Worm (Caenorhabditis elegans) whole organism, young adult: ENCODE measurements around the gene C14B9.10.

Experiments used
- B0261.1 ChIP-seq: sonication (generic microtip); optimal IDR thresholded peaks from 2 replicates; lab custom pipeline; 2016; ENCODE audit warnings: mild to moderate bottlenecking, missing genetic modification characterization, moderate library complexity, missing compliant biosample characterization
- B0336.3 ChIP-seq: fragments of 200-800 bp; sonication (Bioruptor generic); IDR thresholded peaks from 2 replicates; pipeline ENCODE4 v1.3.6; 2022; ENCODE audit warnings: missing genetic modification characterization, missing compliant biosample characterization
- F22D6.2 ChIP-seq: sonication (generic microtip); optimal IDR thresholded peaks from 2 replicates; lab custom pipeline; 2016; ENCODE audit warnings: mild to moderate bottlenecking, missing genetic modification characterization, missing compliant biosample characterization
- F39B2.1 ChIP-seq: fragments of 200-800 bp; sonication (Bioruptor generic); IDR thresholded peaks from 2 replicates; pipeline ENCODE4 v1.3.6; 2022; ENCODE audit warnings: missing genetic modification reagents, missing genetic modification characterization, missing compliant biosample characterization
- F49E8.2 ChIP-seq: sonication (generic microtip); optimal IDR thresholded peaks from 3 replicates; lab custom pipeline; 2017; ENCODE audit warnings: missing genetic modification characterization, mild to moderate bottlenecking, missing compliant biosample characterization, antibody characterized with exemption, moderate library complexity; ENCODE audit not compliant: insufficient read depth
- F52B5.7 ChIP-seq: sonication (generic microtip); optimal IDR thresholded peaks from 2 replicates; lab custom pipeline; 2016; ENCODE audit warnings: mild to moderate bottlenecking, missing genetic modification characterization, missing compliant biosample characterization
- K11D2.4 ChIP-seq: fragments of 200-800 bp; sonication (Bioruptor generic); IDR thresholded peaks from 2 replicates; pipeline ENCODE4 v1.3.6; 2022; ENCODE audit warnings: missing genetic modification reagents, missing genetic modification characterization, missing compliant biosample characterization
- Y56A3A.18 ChIP-seq: fragments of 200-800 bp; sonication (Bioruptor generic); IDR thresholded peaks from 2 replicates; pipeline ENCODE4 v1.3.6; 2022; ENCODE audit warnings: missing genetic modification reagents, missing genetic modification characterization, missing compliant biosample characterization
- Y79H2A.3 ChIP-seq: fragments of 200-800 bp; sonication (Bioruptor generic); conservative IDR thresholded peaks from 2 replicates; pipeline ENCODE4 v1.3.6; 2022; ENCODE audit warnings: missing genetic modification reagents, missing genetic modification characterization, missing compliant biosample characterization
- Y95B8A.8 ChIP-seq: fragments of 200-800 bp; sonication (Bioruptor generic); IDR thresholded peaks from 2 replicates; pipeline ENCODE4 v1.3.6; 2022; ENCODE audit warnings: missing genetic modification reagents, missing genetic modification characterization, missing compliant biosample characterization
- ama-1 ChIP-seq, 3 experiments: fragments of 150-350 bp in 1 of 3; sonication (generic microtip) in 2 of 3; optimal IDR thresholded peaks; 2 replicates each; lab custom pipeline; 2014 to 2018; ENCODE audit warnings: missing biosample characterization in 2 of 3, missing genetic modification characterization in 2 of 3, missing genetic modification reagents in 2 of 3
- aptf-2 ChIP-seq: fragments of 200-800 bp; sonication (Bioruptor generic); conservative IDR thresholded peaks from 2 replicates; pipeline ENCODE4 v1.3.6; 2022; ENCODE audit warnings: missing genetic modification reagents, missing genetic modification characterization, missing compliant biosample characterization
- atf-7 ChIP-seq: sonication (generic microtip); optimal IDR thresholded peaks from 2 replicates; lab custom pipeline; 2017; ENCODE audit warnings: mild to moderate bottlenecking, missing genetic modification characterization, missing compliant biosample characterization
- attf-3 ChIP-seq: fragments of 200-800 bp; sonication (Bioruptor generic); conservative IDR thresholded peaks from 2 replicates; pipeline ENCODE4 v1.3.6; 2022; ENCODE audit warnings: missing genetic modification reagents, missing genetic modification characterization, missing compliant biosample characterization
- attf-5 ChIP-seq: fragments of 200-800 bp; sonication (Bioruptor generic); optimal IDR thresholded peaks from 2 replicates; lab custom pipeline; 2018; ENCODE audit warnings: mild to moderate bottlenecking, missing genetic modification characterization, missing compliant biosample characterization
- attf-6 ChIP-seq: fragments of 200-800 bp; sonication (Bioruptor generic); IDR thresholded peaks from 2 replicates; pipeline ENCODE4 v1.3.6; 2022; ENCODE audit warnings: missing genetic modification reagents, missing genetic modification characterization, missing compliant biosample characterization
- ccch-3 ChIP-seq: fragments of 200-800 bp; sonication (Bioruptor generic); optimal IDR thresholded peaks from 2 replicates; lab custom pipeline; 2018; ENCODE audit warnings: mild to moderate bottlenecking, missing genetic modification characterization, missing compliant biosample characterization
- ceh-27 ChIP-seq: fragments of 200-800 bp; sonication (Bioruptor generic); optimal IDR thresholded peaks from 2 replicates; lab custom pipeline; 2018; ENCODE audit warnings: mild to moderate bottlenecking, missing genetic modification characterization, moderate library complexity, missing compliant biosample characterization
- ceh-40 ChIP-seq: fragments of 200-800 bp; sonication (Bioruptor generic); IDR thresholded peaks from 2 replicates; pipeline ENCODE4 v1.3.6; 2022; ENCODE audit warnings: missing genetic modification characterization, missing compliant biosample characterization
- die-1 ChIP-seq: sonication (generic microtip); optimal IDR thresholded peaks from 2 replicates; lab custom pipeline; 2016; ENCODE audit warnings: missing genotype, mild to moderate bottlenecking, missing genetic modification characterization, missing compliant biosample characterization
- egl-18 ChIP-seq: fragments of 200-800 bp; sonication (Bioruptor generic); IDR thresholded peaks from 2 replicates; pipeline ENCODE4 v1.3.6; 2022; ENCODE audit warnings: missing genetic modification reagents, missing genetic modification characterization, missing compliant biosample characterization
- ekl-4 ChIP-seq: fragments of 200-800 bp; sonication (Bioruptor generic); IDR thresholded peaks from 2 replicates; pipeline ENCODE4 v1.3.6; 2022; ENCODE audit warnings: missing genetic modification reagents, missing genetic modification characterization, missing compliant biosample characterization
- him-1 ChIP-seq: sonication (generic microtip); optimal IDR thresholded peaks from 2 replicates; lab custom pipeline; 2016; ENCODE audit warnings: missing genotype, missing genetic modification reagents, missing genetic modification characterization, missing compliant biosample characterization
- hlh-26 ChIP-seq: fragments of 200-800 bp; sonication (Bioruptor generic); conservative IDR thresholded peaks from 2 replicates; pipeline ENCODE4 v1.3.6; 2022; ENCODE audit warnings: missing genetic modification reagents, missing genetic modification characterization, missing compliant biosample characterization
- hmg-20 ChIP-seq: fragments of 200-800 bp; sonication (Bioruptor generic); IDR thresholded peaks from 2 replicates; pipeline ENCODE4 v1.3.6; 2022; ENCODE audit warnings: missing genetic modification reagents, missing genetic modification characterization, missing compliant biosample characterization
- hsf-1 ChIP-seq: fragments of 200-800 bp; sonication (Bioruptor generic); IDR thresholded peaks from 2 replicates; pipeline ENCODE4 v1.3.6; 2022; ENCODE audit warnings: missing genetic modification reagents, missing genetic modification characterization, missing compliant biosample characterization
- lag-1 ChIP-seq: fragments of 200-800 bp; sonication (Bioruptor generic); IDR thresholded peaks from 2 replicates; pipeline ENCODE4 v1.3.6; 2022; ENCODE audit warnings: missing genetic modification reagents, missing genetic modification characterization, missing compliant biosample characterization
- let-607 ChIP-seq, 2 experiments: fragments of 200-800 bp in 1 of 2; sonication (Bioruptor generic) in 1 of 2; sonication (generic microtip) in 1 of 2; optimal IDR thresholded peaks; 2 replicates each; lab custom pipeline; 2016 to 2018; ENCODE audit warnings: mild to moderate bottlenecking in 2 of 2, missing compliant biosample characterization in 2 of 2, missing genetic modification characterization in 2 of 2, moderate library complexity in 2 of 2, missing genotype in 1 of 2
- lin-54 ChIP-seq: fragments of 200-800 bp; sonication (Bioruptor generic); optimal IDR thresholded peaks from 2 replicates; lab custom pipeline; 2018; ENCODE audit warnings: mild to moderate bottlenecking, missing genetic modification characterization, missing compliant biosample characterization
- lsy-27 ChIP-seq: sonication (generic microtip); optimal IDR thresholded peaks from 2 replicates; lab custom pipeline; 2017; ENCODE audit warnings: missing genetic modification characterization, mild to moderate bottlenecking, missing compliant biosample characterization, antibody characterized with exemption, missing genotype, borderline replicate concordance; ENCODE audit not compliant: insufficient read depth
- madf-3 ChIP-seq: fragments of 200-800 bp; sonication (Bioruptor generic); IDR thresholded peaks from 2 replicates; pipeline ENCODE4 v1.3.6; 2022; ENCODE audit warnings: missing genetic modification reagents, missing genetic modification characterization, missing compliant biosample characterization
- mel-28 ChIP-seq: sonication (generic microtip); optimal IDR thresholded peaks from 2 replicates; lab custom pipeline; 2016; ENCODE audit warnings: borderline replicate concordance, mild to moderate bottlenecking, missing genetic modification characterization, missing compliant biosample characterization
- mxl-1 ChIP-seq: sonication (generic microtip); optimal IDR thresholded peaks from 2 replicates; lab custom pipeline; 2016; ENCODE audit warnings: missing genetic modification characterization, missing compliant biosample characterization
- nfya-1 ChIP-seq: sonication (generic microtip); optimal IDR thresholded peaks from 2 replicates; lab custom pipeline; 2017; ENCODE audit warnings: antibody characterized with exemption, missing compliant biosample characterization, missing genetic modification characterization, borderline replicate concordance; ENCODE audit not compliant: insufficient read depth
- nfyb-1 ChIP-seq: fragments of 200-800 bp; sonication (Bioruptor generic); IDR thresholded peaks from 2 replicates; pipeline ENCODE4 v1.3.6; 2022; ENCODE audit warnings: missing genetic modification reagents, missing genetic modification characterization, missing compliant biosample characterization
- nhr-120 ChIP-seq: fragments of 200-800 bp; sonication (Bioruptor generic); IDR thresholded peaks from 2 replicates; pipeline ENCODE4 v1.3.6; 2022; ENCODE audit warnings: missing genetic modification characterization, missing compliant biosample characterization
- nhr-27 ChIP-seq: fragments of 200-800 bp; sonication (Bioruptor generic); optimal IDR thresholded peaks from 2 replicates; lab custom pipeline; 2018; ENCODE audit warnings: mild to moderate bottlenecking, missing genetic modification characterization, moderate library complexity, missing compliant biosample characterization
- nhr-80 ChIP-seq: sonication (generic microtip); optimal IDR thresholded peaks from 2 replicates; lab custom pipeline; 2016; ENCODE audit warnings: missing genetic modification characterization, missing compliant biosample characterization
- nhr-90 ChIP-seq: sonication (generic microtip); optimal IDR thresholded peaks from 2 replicates; lab custom pipeline; 2016; ENCODE audit warnings: missing genotype, mild to moderate bottlenecking, missing genetic modification characterization, missing compliant biosample characterization
- pbrm-1 ChIP-seq: fragments of 200-800 bp; sonication (Bioruptor generic); IDR thresholded peaks from 2 replicates; pipeline ENCODE4 v1.3.6; 2022; ENCODE audit warnings: missing genetic modification reagents, missing genetic modification characterization, missing compliant biosample characterization
- pha-4 ChIP-seq: fragments of 150-350 bp; sonication (generic microtip); optimal IDR thresholded peaks from 2 replicates; lab custom pipeline; 2014; ENCODE audit warnings: missing biosample characterization, missing genetic modification reagents, missing genetic modification characterization
- repo-1 ChIP-seq: sonication (generic microtip); optimal IDR thresholded peaks from 2 replicates; lab custom pipeline; 2017; ENCODE audit warnings: mild to moderate bottlenecking, missing genetic modification characterization, missing compliant biosample characterization
- snpc-4 ChIP-seq, 5 experiments: fragments of 150-350 bp in 1 of 5; sonication (generic microtip) in 4 of 5; optimal IDR thresholded peaks; 2 replicates each; lab custom pipeline; 2014 to 2018; ENCODE audit warnings: missing genetic modification characterization in 5 of 5, missing biosample characterization in 3 of 5, antibody characterized with exemption in 2 of 5, mild to moderate bottlenecking in 2 of 5, missing compliant biosample characterization in 2 of 5, missing genotype in 2 of 5, moderate library complexity in 2 of 5, missing genetic modification reagents in 1 of 5
- sptf-2 ChIP-seq: fragments of 200-800 bp; sonication (Bioruptor generic); optimal IDR thresholded peaks from 2 replicates; lab custom pipeline; 2018; ENCODE audit warnings: mild to moderate bottlenecking, missing genetic modification characterization, missing compliant biosample characterization
- ztf-22 ChIP-seq: fragments of 200-800 bp; sonication (Bioruptor generic); optimal IDR thresholded peaks from 2 replicates; lab custom pipeline; 2018; ENCODE audit warnings: mild to moderate bottlenecking, missing genetic modification characterization, moderate library complexity, missing compliant biosample characterization
- ztf-25 ChIP-seq: fragments of 200-800 bp; sonication (Bioruptor generic); IDR thresholded peaks from 2 replicates; pipeline ENCODE4 v1.3.6; 2022; ENCODE audit warnings: missing genetic modification reagents, missing genetic modification characterization, missing compliant biosample characterization

C14B9.10 gene

ce11 chrIII:8109459-8110057 lies 21.1 kb upstream of the C14B9.10 start (continued):
- no peak for TF ChIP-seq Y79H2A.3 (GFP tag; lab: Robert Waterston, UW)
- TF ChIP-seq ceh-27 (GFP tag; lab: Kevin White, UChicago) = peak; percentile 89
- peak; percentile 54; the same call in 1 of the 2 replicates for TF ChIP-seq B0336.3 (GFP tag; lab: Robert Waterston, UW)
- peak; percentile 83 for TF ChIP-seq ztf-25 (GFP tag; lab: Robert Waterston, UW)
- peak; percentile 26 for TF ChIP-seq nhr-80 (tag; lab: Kevin White, UChicago)
- TF ChIP-seq K11D2.4 (GFP tag; lab: Robert Waterston, UW) = peak; percentile 61
- TF ChIP-seq lsy-27 (tag; lab: Kevin White, UChicago) = no peak
- TF ChIP-seq hsf-1 = 0 out of 2 replicates have a peak, but pooled peaks have one; percentile 14
- peak; percentile 19 for TF ChIP-seq atf-7 (tag; lab: Kevin White, UChicago)
- peak; percentile 64; the same call in 1 of the 2 replicates for TF ChIP-seq attf-3 (GFP tag; lab: Robert Waterston, UW)
- TF ChIP-seq ztf-22 (GFP tag; lab: Kevin White, UChicago) = peak; percentile 14
- TF ChIP-seq hmg-20 (GFP tag; lab: Robert Waterston, UW) = 0 out of 2 replicates have a peak, but pooled peaks have one; percentile 38
- peak; percentile 93 for TF ChIP-seq B0261.1 (tag; lab: Kevin White, UChicago)
- TF ChIP-seq madf-3 = no peak
- TF ChIP-seq hlh-26 (GFP tag; lab: Robert Waterston, UW) = no peak
- no peak for TF ChIP-seq pha-4
- TF ChIP-seq mxl-1 = peak; percentile 87
- no peak for TF ChIP-seq lag-1 (GFP tag; lab: Robert Waterston, UW)
- TF ChIP-seq die-1 (tag; lab: Kevin White, UChicago) = peak; percentile 92
- TF ChIP-seq F22D6.2 (tag; lab: Kevin White, UChicago) = peak; percentile 17
- no peak for TF ChIP-seq ccch-3 (GFP tag; lab: Kevin White, UChicago)
- TF ChIP-seq him-1 (tag; lab: Kevin White, UChicago) = peak; percentile 100
- no peak for TF ChIP-seq nhr-27 (tag; lab: Kevin White, UChicago)
- peak; percentile 87 for TF ChIP-seq nhr-90 (tag; lab: Kevin White, UChicago)
- peak; percentile 63 for TF ChIP-seq attf-5 (GFP tag; lab: Kevin White, UChicago)
- peak; percentile 83 for TF ChIP-seq Y56A3A.18
- TF ChIP-seq egl-18 (GFP tag; lab: Robert Waterston, UW) = no peak
- TF ChIP-seq ceh-40 (GFP tag; lab: Robert Waterston, UW) = 0 out of 2 replicates have a peak, but pooled peaks have one; percentile 57
- no peak for TF ChIP-seq nfya-1
- TF ChIP-seq sptf-2 (GFP tag; lab: Kevin White, UChicago) = peak; percentile 39
- TF ChIP-seq ama-1 (optimal IDR thresholded peaks at IDR 0.05; lab: Kevin White, UChicago) = no peak
- TF ChIP-seq ama-1 (GFP tag; optimal IDR thresholded peaks at IDR 0.05; lab: Kevin White, UChicago) = peak in 1 of 2 experiments; percentile 90
- peak; percentile 71; the same call in 1 of the 2 replicates for TF ChIP-seq Y95B8A.8 (GFP tag; lab: Robert Waterston, UW)
- peak; percentile 65 for TF ChIP-seq F49E8.2 (tag; lab: Kevin White, UChicago)
- peak; percentile 86 for TF ChIP-seq nfyb-1 (GFP tag; lab: Robert Waterston, UW)
- TF ChIP-seq repo-1 (tag; lab: Kevin White, UChicago) = peak; percentile 55
- peak; percentile 39 to 67 for TF ChIP-seq let-607 (tag; optimal IDR thresholded peaks at IDR 0.05; lab: Kevin White, UChicago)
- peak; percentile 69; the same call in 1 of the 2 replicates for TF ChIP-seq attf-6 (GFP tag; lab: Robert Waterston, UW)
- TF ChIP-seq F52B5.7 = peak; percentile 47
- TF ChIP-seq snpc-4 (GFP tag; optimal IDR thresholded peaks at IDR 0.05; lab: Kevin White, UChicago) = peak; percentile 81
- TF ChIP-seq snpc-4 (tag; optimal IDR thresholded peaks at IDR 0.05; lab: Kevin White, UChicago) = peak; percentile 36 to 76 (median 64)
- TF ChIP-seq nhr-120 (GFP tag; lab: Robert Waterston, UW) = no peak
- TF ChIP-seq aptf-2 (GFP tag; lab: Robert Waterston, UW) = no peak
- no peak for TF ChIP-seq mel-28 (tag; lab: Kevin White, UChicago)
- TF ChIP-seq F39B2.1 (GFP tag; lab: Robert Waterston, UW) = no peak
- TF ChIP-seq ekl-4 (GFP tag; lab: Robert Waterston, UW) = peak; percentile 72
- TF ChIP-seq lin-54 (GFP tag; lab: Kevin White, UChicago) = peak; percentile 72
- TF ChIP-seq pbrm-1 = peak; percentile 85
